Fruit fly (Drosophila melanogaster): ENCODE results near the gene CG43993.
A peak's percentile ranks its signal among the peaks of the same experiment; 100 is the strongest.

The CG43993 gene

dm6 chr3L:12072388-12072787 is 40.0 kb downstream of the CG43993 start:
- no peak for TF ChIP-seq CG11762 (GFP tag; optimal IDR thresholded peaks at IDR 0.05; ENCODE audit: insufficient read depth)
- TF ChIP-seq CG10669 (GFP tag; optimal IDR thresholded peaks at IDR 0.05) = no peak
- TF ChIP-seq fkh (GFP tag; optimal IDR thresholded peaks at IDR 0.05) = no peak
- no peak for TF ChIP-seq Met (GFP tag; optimal IDR thresholded peaks at IDR 0.05)
- peak; percentile 44 for TF ChIP-seq Lpt (GFP tag; optimal IDR thresholded peaks at IDR 0.05)
- peak; percentile 4 for TF ChIP-seq cyc (GFP tag; optimal IDR thresholded peaks at IDR 0.05)
- TF ChIP-seq Eip75B (GFP tag; optimal IDR thresholded peaks at IDR 0.05) = no peak
- TF ChIP-seq CG8119 (GFP tag; IDR thresholded peaks at IDR 0.05) = peak; percentile 86
- no peak for TF ChIP-seq CG31627 (GFP tag; optimal IDR thresholded peaks at IDR 0.05)
- TF ChIP-seq CG6808 (GFP tag; optimal IDR thresholded peaks at IDR 0.05) = no peak
- TF ChIP-seq CG3032 (tag; optimal IDR thresholded peaks at IDR 0.05) = no peak
- TF ChIP-seq Sox14 (GFP tag; optimal IDR thresholded peaks at IDR 0.05) = peak; percentile 47
- peak; percentile 86 for TF ChIP-seq CG15336 (GFP tag; IDR thresholded peaks at IDR 0.05)
- TF ChIP-seq Sox102F (GFP tag; optimal IDR thresholded peaks at IDR 0.05) = no peak
- TF ChIP-seq dac (GFP tag; optimal IDR thresholded peaks at IDR 0.05) = peak; percentile 75
- TF ChIP-seq lz (GFP tag; optimal IDR thresholded peaks at IDR 0.05) = no peak
- TF ChIP-seq Sox15 (GFP tag; optimal IDR thresholded peaks at IDR 0.05) = no peak
- peak; percentile 74 for TF ChIP-seq CG4318 (GFP tag; optimal IDR thresholded peaks at IDR 0.05)
- peak; percentile 63 for TF ChIP-seq CG11294 (GFP tag; IDR thresholded peaks at IDR 0.05)
- TF ChIP-seq Ets96B (tag; optimal IDR thresholded peaks at IDR 0.05) = no peak
- no peak for TF ChIP-seq CG34406 (GFP tag; optimal IDR thresholded peaks at IDR 0.05)
- no peak for TF ChIP-seq CG16779 (tag; optimal IDR thresholded peaks at IDR 0.05)
- no peak for TF ChIP-seq CG6854 (GFP tag; optimal IDR thresholded peaks at IDR 0.05)
- peak in 1 of 2 experiments; percentile 58 for TF ChIP-seq salr (GFP tag; optimal IDR thresholded peaks at IDR 0.05)
- peak; percentile 61 for TF ChIP-seq svp (GFP tag)
- peak; percentile 78 for TF ChIP-seq eg (GFP tag; IDR thresholded peaks at IDR 0.05)
- TF ChIP-seq CG3919 (GFP tag; optimal IDR thresholded peaks at IDR 0.05) = peak; percentile 45
- TF ChIP-seq Hr4 (GFP tag; optimal IDR thresholded peaks at IDR 0.05) = peak; percentile 74
- TF ChIP-seq CG6163 (GFP tag; IDR thresholded peaks at IDR 0.05) = peak; percentile 37; the same call in 2 of the 3 replicates
- no peak for TF ChIP-seq fd85E (GFP tag; optimal IDR thresholded peaks at IDR 0.05)
- peak; percentile 83 for TF ChIP-seq CG32006 (GFP tag; optimal IDR thresholded peaks at IDR 0.05)
- TF ChIP-seq spab (GFP tag; optimal IDR thresholded peaks at IDR 0.05) = no peak
- TF ChIP-seq CG1621 (tag; optimal IDR thresholded peaks at IDR 0.05) = no peak
- TF ChIP-seq net (GFP tag; optimal IDR thresholded peaks at IDR 0.05) = peak; percentile 17
- TF ChIP-seq ss (GFP tag; optimal IDR thresholded peaks at IDR 0.05) = no peak
- peak; percentile 38 for TF ChIP-seq OdsH (GFP tag; optimal IDR thresholded peaks at IDR 0.05)
- no peak for TF ChIP-seq Smox (GFP tag; optimal IDR thresholded peaks at IDR 0.05)
- TF ChIP-seq vri (GFP tag; optimal IDR thresholded peaks at IDR 0.05) = no peak
- TF ChIP-seq pdm3 (GFP tag; optimal IDR thresholded peaks at IDR 0.05) = peak; percentile 41
- TF ChIP-seq Gug (GFP tag; IDR thresholded peaks at IDR 0.05) = peak; percentile 65
- TF ChIP-seq esn (GFP tag; optimal IDR thresholded peaks at IDR 0.05) = no peak
- peak; percentile 34 for TF ChIP-seq CG10631 (GFP tag; optimal IDR thresholded peaks at IDR 0.05)
- TF ChIP-seq fd59A (GFP tag; optimal IDR thresholded peaks at IDR 0.05) = no peak
- peak; percentile 81 for TF ChIP-seq Eip78C (GFP tag)
- TF ChIP-seq acj6 (GFP tag; optimal IDR thresholded peaks at IDR 0.05) = no peak
- peak; percentile 48 for TF ChIP-seq achi (GFP tag; optimal IDR thresholded peaks at IDR 0.05)
- TF ChIP-seq CG6276 (GFP tag; optimal IDR thresholded peaks at IDR 0.05) = peak; percentile 67
- TF ChIP-seq Hr39 (GFP tag; optimal IDR thresholded peaks at IDR 0.05) = no peak
- no peak for TF ChIP-seq Blimp-1 (GFP tag; optimal IDR thresholded peaks at IDR 0.05)
- peak; percentile 27 for TF ChIP-seq topi (GFP tag; optimal IDR thresholded peaks at IDR 0.05)

Data from whole organism, prepupa.